Fruit fly (Drosophila melanogaster): Measurements from ENCODE around the gene CG13101.
A peak's percentile ranks its signal among the peaks of the same experiment; 100 is the strongest.

Gene CG13101

DNA sequence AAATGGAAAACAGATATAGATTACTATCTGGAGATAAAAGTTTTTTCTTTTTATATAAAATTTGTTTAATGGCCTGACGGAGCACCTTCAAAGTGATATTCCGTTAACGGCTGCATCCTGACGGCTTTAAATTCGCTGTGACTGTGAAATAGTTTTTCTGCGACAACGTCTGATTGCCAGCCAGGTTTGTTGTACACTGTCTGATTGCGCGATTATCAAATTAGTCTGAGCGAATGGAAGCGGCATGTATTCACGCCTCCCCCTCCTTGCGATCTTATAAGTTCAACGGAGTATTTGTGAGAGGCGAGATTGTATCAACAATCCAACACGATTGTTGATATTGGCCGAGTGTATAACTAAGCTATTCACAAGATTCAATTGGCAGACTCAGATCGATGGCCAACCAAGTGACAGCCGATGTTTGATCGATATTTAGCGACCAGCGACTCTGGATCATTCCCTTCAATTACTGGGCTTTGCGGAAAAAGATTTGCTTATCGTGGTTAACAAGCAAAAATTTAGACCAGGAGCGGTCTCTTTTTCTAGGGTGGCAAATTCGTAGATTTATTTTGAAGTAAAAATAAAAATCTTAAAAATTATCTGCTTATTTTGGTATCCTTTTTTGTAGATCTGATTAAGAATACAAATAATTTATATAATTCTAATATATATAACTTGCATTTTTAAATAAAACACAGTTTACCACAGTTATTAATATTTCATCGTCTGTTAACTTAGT lies 28.9 kb downstream of the CG13101 start (continued):
- TF ChIP-seq z (GFP tag; IDR thresholded peaks at IDR 0.05), result no peak
- no peak for TF ChIP-seq pan (optimal IDR thresholded peaks at IDR 0.05)
- TF ChIP-seq pan (GFP tag; optimal IDR thresholded peaks at IDR 0.05 in 1 of 2, IDR thresholded peaks at IDR 0.05 in 1 of 2), result no peak
- no peak for TF ChIP-seq CG31441 (GFP tag; IDR thresholded peaks at IDR 0.05)
- no peak for TF ChIP-seq Mes4 (GFP tag; optimal IDR thresholded peaks at IDR 0.05)
- no peak for TF ChIP-seq inv (GFP tag; IDR thresholded peaks at IDR 0.05; ENCODE audit: partially characterized antibody)
- peak; percentile 34 for TF ChIP-seq grn (GFP tag; optimal IDR thresholded peaks at IDR 0.05)
- TF ChIP-seq slbo (GFP tag; IDR thresholded peaks at IDR 0.05), result peak; percentile 53
- TF ChIP-seq HmgZ (tag; optimal IDR thresholded peaks at IDR 0.05), result no peak
- TF ChIP-seq CG10209 (GFP tag; optimal IDR thresholded peaks at IDR 0.05), result no peak
- TF ChIP-seq run (tag; optimal IDR thresholded peaks at IDR 0.05), result no peak
- TF ChIP-seq ttk (GFP tag; IDR thresholded peaks at IDR 0.05), result no peak
- no peak for TF ChIP-seq fru (optimal IDR thresholded peaks at IDR 0.05)
- no peak for TF ChIP-seq wek (GFP tag; optimal IDR thresholded peaks at IDR 0.05)
- TF ChIP-seq Ssrp (tag; optimal IDR thresholded peaks at IDR 0.05), result no peak
- TF ChIP-seq pb (GFP tag; optimal IDR thresholded peaks at IDR 0.05), result no peak
- TF ChIP-seq maf-S (GFP tag; optimal IDR thresholded peaks at IDR 0.05), result no peak
- no peak for TF ChIP-seq sisA (GFP tag; IDR thresholded peaks at IDR 0.05)
- no peak for TF ChIP-seq CG13287 (GFP tag; IDR thresholded peaks at IDR 0.05; ENCODE audit: partially characterized antibody)
- no peak for TF ChIP-seq CG2875 (GFP tag; optimal IDR thresholded peaks at IDR 0.05)
- no peak for TF ChIP-seq dysf (GFP tag; IDR thresholded peaks at IDR 0.05)
- no peak for TF ChIP-seq Aef1 (GFP tag; IDR thresholded peaks at IDR 0.05)
- TF ChIP-seq CG7271 (tag; optimal IDR thresholded peaks at IDR 0.05), result no peak
- no peak for TF ChIP-seq Chrac-16 (GFP tag; optimal IDR thresholded peaks at IDR 0.05)
- no peak for TF ChIP-seq CG14050 (GFP tag; IDR thresholded peaks at IDR 0.05)
- TF ChIP-seq Atf-2 (GFP tag; optimal IDR thresholded peaks at IDR 0.05), result no peak
- no peak for TF ChIP-seq rib (GFP tag; IDR thresholded peaks at IDR 0.05)
- no peak for TF ChIP-seq sc (optimal IDR thresholded peaks at IDR 0.05)
- no peak for TF ChIP-seq sc (GFP tag; optimal IDR thresholded peaks at IDR 0.05)
- no peak for TF ChIP-seq GATAe (GFP tag; conservative IDR thresholded peaks at IDR 0.05)
- TF ChIP-seq CG2120 (GFP tag; optimal IDR thresholded peaks at IDR 0.05), result peak; percentile 27
- TF ChIP-seq dm (GFP tag; optimal IDR thresholded peaks at IDR 0.05), result no peak
- TF ChIP-seq CTCF (GFP tag; optimal IDR thresholded peaks at IDR 0.05), result no peak

DNA sequence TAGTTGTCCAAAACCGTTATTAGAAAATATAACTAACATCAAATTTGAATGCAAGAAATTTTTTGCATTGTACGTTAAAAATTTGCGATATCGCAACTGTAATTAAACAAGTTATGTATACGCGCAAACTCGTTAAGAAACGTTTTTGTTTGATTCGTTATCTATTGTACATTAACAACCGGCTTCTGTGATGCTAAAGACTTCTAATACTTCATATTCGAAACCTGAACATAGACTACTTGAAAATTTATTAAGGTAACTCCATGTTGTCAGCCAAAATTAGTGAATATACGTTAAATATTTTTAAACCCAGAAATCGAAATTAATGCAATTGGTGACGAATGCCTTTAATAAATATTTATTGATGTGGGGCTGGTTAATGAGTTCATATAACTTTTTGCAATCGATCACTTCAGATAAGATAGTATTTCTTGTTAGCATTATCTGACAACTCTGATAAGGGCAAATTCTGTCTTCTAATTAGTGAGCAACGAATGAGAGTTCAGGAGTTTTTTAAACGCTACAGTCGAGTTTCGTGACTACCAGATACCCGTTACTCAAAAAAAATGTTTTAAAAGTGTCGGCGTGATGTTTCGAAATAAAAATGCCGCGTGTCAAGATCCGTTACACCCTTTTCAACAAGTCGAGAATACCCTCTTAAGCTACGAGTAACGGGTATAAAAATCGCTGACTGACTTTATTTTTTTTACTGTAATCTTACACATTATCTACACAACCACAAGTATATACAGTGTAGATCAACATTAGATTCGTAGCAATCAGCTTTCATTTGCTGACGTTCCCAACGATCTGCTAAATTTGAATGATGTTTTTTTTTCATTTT lies 32.3 kb downstream of the CG13101 start:
- peak; percentile 71 for TF ChIP-seq slbo (GFP tag; IDR thresholded peaks at IDR 0.05)
- no peak for TF ChIP-seq Sin3A (optimal IDR thresholded peaks at IDR 0.05)
- peak; percentile 42 for TF ChIP-seq mirr (GFP tag; optimal IDR thresholded peaks at IDR 0.05)
- TF ChIP-seq fd3F (GFP tag; optimal IDR thresholded peaks at IDR 0.05), result no peak
- TF ChIP-seq fd96Cb (tag; optimal IDR thresholded peaks at IDR 0.05), result no peak
- TF ChIP-seq CG12219 (GFP tag; optimal IDR thresholded peaks at IDR 0.05), result peak; percentile 30
- TF ChIP-seq lbe (GFP tag; optimal IDR thresholded peaks at IDR 0.05), result no peak
- TF ChIP-seq esg (GFP tag; conservative IDR thresholded peaks at IDR 0.05), result no peak; the same call in 1 of the 2 replicates
- no peak for TF ChIP-seq z (GFP tag; IDR thresholded peaks at IDR 0.05)
- TF ChIP-seq CG7839 (tag; optimal IDR thresholded peaks at IDR 0.05), result peak; percentile 51
- TF ChIP-seq CG5245 (GFP tag; optimal IDR thresholded peaks at IDR 0.05), result no peak
- TF ChIP-seq Hsf (GFP tag; optimal IDR thresholded peaks at IDR 0.05), result peak; percentile 28
- peak; percentile 36 for TF ChIP-seq CG17385 (GFP tag; optimal IDR thresholded peaks at IDR 0.05)
- 0 out of 2 replicates have a peak, but pooled peaks have one; percentile 26 for TF ChIP-seq CG4730 (GFP tag; IDR thresholded peaks at IDR 0.05)
- no peak for TF ChIP-seq Trl (optimal IDR thresholded peaks at IDR 0.05)
- TF ChIP-seq Trl (GFP tag; optimal IDR thresholded peaks at IDR 0.05), result no peak
- no peak for TF ChIP-seq inv (GFP tag; IDR thresholded peaks at IDR 0.05; ENCODE audit: partially characterized antibody)
- 0 out of 2 replicates have a peak, but pooled peaks have one; percentile 36 for TF ChIP-seq CG31224 (GFP tag; IDR thresholded peaks at IDR 0.05)
- TF ChIP-seq CG13424 (tag; optimal IDR thresholded peaks at IDR 0.05), result peak; percentile 1
- TF ChIP-seq Hr39 (optimal IDR thresholded peaks at IDR 0.05), result no peak
- no peak for TF ChIP-seq cg (GFP tag; optimal IDR thresholded peaks at IDR 0.05)
- TF ChIP-seq CG2678 (tag; optimal IDR thresholded peaks at IDR 0.05), result peak; percentile 47
